Worm (Caenorhabditis elegans): Measurements from ENCODE around the gene prx-2.

DNA sequence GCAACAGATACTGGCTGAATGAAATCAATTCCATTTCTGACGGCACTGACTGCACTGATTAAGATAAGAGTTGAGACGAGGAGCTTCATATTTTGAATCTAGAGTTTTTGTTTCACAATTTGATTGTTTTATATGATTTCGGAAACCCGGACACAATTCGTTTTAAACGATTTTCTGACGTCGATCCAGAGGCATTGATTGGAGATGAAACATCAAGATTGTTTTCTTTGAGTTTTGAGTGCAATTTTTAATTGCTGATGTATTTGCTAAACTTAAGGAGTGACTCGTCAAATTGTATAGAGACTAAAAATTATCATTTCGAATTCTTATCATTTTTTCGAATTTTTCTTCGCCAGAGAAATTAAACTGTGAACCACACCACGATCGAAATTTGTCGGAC lies 16.1 kb upstream of the prx-2 start, which contains the start of gene lys-6:
- TF ChIP-seq R02D3.7 (tag; optimal IDR thresholded peaks at IDR 0.05), result no peak
- no peak for TF ChIP-seq nhr-77 (tag; optimal IDR thresholded peaks at IDR 0.05)
- TF ChIP-seq unc-62 (GFP tag; optimal IDR thresholded peaks at IDR 0.05), result no peak
- no peak for TF ChIP-seq mdl-1 (tag; optimal IDR thresholded peaks at IDR 0.05)
- TF ChIP-seq ama-1 (optimal IDR thresholded peaks at IDR 0.05), result no peak
- TF ChIP-seq lin-13 (GFP tag; optimal IDR thresholded peaks at IDR 0.05), result no peak
- no peak for TF ChIP-seq egl-27 (tag; optimal IDR thresholded peaks at IDR 0.05)
